Fruit fly (Drosophila melanogaster) whole organism, embryonic: ENCODE data around the gene CG15725.

Source experiments
- Asciz ChIP-seq: fragments of 200-800 bp; sonication (Bioruptor generic); optimal IDR thresholded peaks from 2 replicates; lab custom pipeline; 2017; ENCODE audit warnings: missing biosample characterization, mild to moderate bottlenecking, missing genetic modification characterization, missing genetic modification reagents
- CG14441 ChIP-seq: fragments of 200-800 bp; sonication (Bioruptor generic); IDR thresholded peaks from 2 replicates; pipeline ENCODE4 v1.3.6; 2022; ENCODE audit warnings: missing biosample characterization, missing genetic modification characterization
- CG15479 ChIP-seq: fragments of 200-800 bp; sonication (Bioruptor generic); optimal IDR thresholded peaks from 3 replicates; lab custom pipeline; 2019; ENCODE audit warnings: missing biosample characterization, mild to moderate bottlenecking, missing genetic modification characterization, moderate library complexity
- CG1603 ChIP-seq: fragments of 200-800 bp; sonication (Bioruptor generic); optimal IDR thresholded peaks from 2 replicates; lab custom pipeline; 2019; ENCODE audit warnings: missing biosample characterization, mild to moderate bottlenecking, missing genetic modification characterization, moderate library complexity
- CG3838 ChIP-seq: fragments of 200-800 bp; sonication (Bioruptor generic); optimal IDR thresholded peaks from 3 replicates; lab custom pipeline; 2016; ENCODE audit warnings: missing biosample characterization, missing genetic modification characterization
- Lpt ChIP-seq: fragments of >200 bp; optimal IDR thresholded peaks from 2 replicates; lab custom pipeline; 2018; ENCODE audit warnings: missing biosample characterization, missing genetic modification characterization
- Sox100B ChIP-seq: fragments of 200-800 bp; sonication (Bioruptor generic); optimal IDR thresholded peaks from 3 replicates; lab custom pipeline; 2018; ENCODE audit warnings: missing biosample characterization, mild to moderate bottlenecking, missing genetic modification characterization
- Tbp ChIP-seq: fragments of >200 bp; optimal IDR thresholded peaks from 2 replicates; lab custom pipeline; 2018; ENCODE audit warnings: missing biosample characterization, missing genetic modification characterization
- bbx ChIP-seq: fragments of 200-800 bp; sonication (Bioruptor generic); IDR thresholded peaks from 2 replicates; pipeline ENCODE4 v1.3.6; 2022; ENCODE audit warnings: missing biosample characterization, missing genetic modification characterization; ENCODE audit not compliant: partially characterized antibody
- dimm ChIP-seq: fragments of 200-800 bp; sonication (Bioruptor generic); IDR thresholded peaks from 2 replicates; pipeline ENCODE4 v1.3.6; 2022; ENCODE audit warnings: missing biosample characterization, missing genetic modification characterization
- luna ChIP-seq: fragments of 200-800 bp; sonication (Bioruptor generic); optimal IDR thresholded peaks from 2 replicates; lab custom pipeline; 2016; ENCODE audit warnings: missing biosample characterization, missing genetic modification characterization

dm6 chrX:12662679-12663463 is 42.8 kb upstream of the CG15725 start:
- TF ChIP-seq bbx (GFP tag; lab: Robert Waterston, UW) (no peak), CG14441 (GFP tag; lab: Robert Waterston, UW) (no peak), CG3838 (no peak), Asciz (GFP tag; lab: Kevin White, UChicago) (no peak), Lpt (GFP tag; lab: Kevin White, UChicago) (no peak), CG1603 (no peak), CG15479 (no peak), Tbp (GFP tag; lab: Kevin White, UChicago) (no peak), dimm (GFP tag; lab: Robert Waterston, UW) (no peak), luna (GFP tag; lab: Kevin White, UChicago) (no peak), Sox100B (GFP tag; lab: Kevin White, UChicago) (no peak)
